Worm (Caenorhabditis elegans) whole organism, L1 larva: ENCODE data around the gene twk-2.

Source experiments
- C04F5.9 ChIP-seq: sonication (generic microtip); optimal IDR thresholded peaks from 2 replicates; lab custom pipeline; 2016; ENCODE audit warnings: missing genetic modification characterization, missing compliant biosample characterization
- C16A3.4 ChIP-seq: fragments of 150-350 bp; optimal IDR thresholded peaks from 2 replicates; lab custom pipeline; 2014; ENCODE audit warnings: missing biosample characterization, missing genetic modification characterization
- F16B12.6 ChIP-seq: fragments of 150-350 bp; optimal IDR thresholded peaks from 2 replicates; lab custom pipeline; 2014; ENCODE audit warnings: missing biosample characterization, missing genetic modification characterization
- Y116A8C.19 ChIP-seq: sonication (generic microtip); optimal IDR thresholded peaks from 2 replicates; lab custom pipeline; 2016; ENCODE audit warnings: missing compliant biosample characterization, missing genetic modification characterization, borderline replicate concordance
- alr-1 ChIP-seq: fragments of 200-800 bp; sonication (Bioruptor generic); optimal IDR thresholded peaks from 2 replicates; lab custom pipeline; 2018; ENCODE audit warnings: borderline replicate concordance, mild to moderate bottlenecking, missing genetic modification characterization, missing compliant biosample characterization
- aly-2 ChIP-seq: fragments of 150-350 bp; optimal IDR thresholded peaks from 2 replicates; lab custom pipeline; 2014; ENCODE audit warnings: missing biosample characterization, missing genetic modification characterization
- ama-1 ChIP-seq: fragments of 150-350 bp; optimal IDR thresholded peaks from 2 replicates; lab custom pipeline; 2014
- blmp-1 ChIP-seq: fragments of 150-350 bp; optimal IDR thresholded peaks from 2 replicates; lab custom pipeline; 2014; ENCODE audit warnings: missing biosample characterization, missing genetic modification characterization
- ceh-82 ChIP-seq, 3 experiments: fragments of 150-350 bp in 1 of 3; sonication (generic microtip) in 2 of 3; optimal IDR thresholded peaks; 2 replicates each; lab custom pipeline; 2014 to 2017; ENCODE audit warnings: missing biosample characterization in 3 of 3, missing genetic modification characterization in 3 of 3
- dpl-1 ChIP-seq, 3 experiments: fragments of 150-350 bp in 2 of 3; sonication (generic microtip) in 1 of 3; optimal IDR thresholded peaks; 2 replicates each; lab custom pipeline; 2014 to 2017; ENCODE audit warnings: missing biosample characterization in 3 of 3, missing genetic modification characterization in 3 of 3, missing genetic modification reagents in 3 of 3
- dsc-1 ChIP-seq: sonication (generic microtip); optimal IDR thresholded peaks from 2 replicates; lab custom pipeline; 2016; ENCODE audit warnings: mild to moderate bottlenecking, missing genetic modification characterization, missing compliant biosample characterization
- efl-1 ChIP-seq, 4 experiments: fragments of 150-350 bp; optimal IDR thresholded peaks in 3 of 4; peaks in 1 of 4; 1 replicate in 1 of 4; 2 replicates in 3 of 4; lab custom pipeline; 2014; ENCODE audit warnings: missing biosample characterization in 2 of 4, missing genetic modification characterization in 2 of 4, missing genetic modification reagents in 2 of 4
- egl-27 ChIP-seq, 2 experiments: fragments of 150-350 bp in 1 of 2; sonication (generic microtip); optimal IDR thresholded peaks; 3 replicates each; lab custom pipeline; 2017 to 2018; ENCODE audit warnings: missing biosample characterization in 2 of 2, missing genetic modification characterization in 2 of 2, missing genetic modification reagents in 2 of 2
- fkh-10 ChIP-seq: sonication (generic microtip); optimal IDR thresholded peaks from 2 replicates; lab custom pipeline; 2017; ENCODE audit warnings: missing biosample characterization, missing genetic modification reagents, missing genetic modification characterization
- fos-1 ChIP-seq: fragments of 150-350 bp; optimal IDR thresholded peaks from 2 replicates; lab custom pipeline; 2014; ENCODE audit warnings: missing biosample characterization, missing genetic modification characterization
- lin-13 ChIP-seq: fragments of 150-350 bp; optimal IDR thresholded peaks from 2 replicates; lab custom pipeline; 2014; ENCODE audit warnings: missing biosample characterization, missing genetic modification reagents, missing genetic modification characterization
- lin-14 ChIP-seq: fragments of 200-800 bp; sonication (Bioruptor generic); optimal IDR thresholded peaks from 2 replicates; lab custom pipeline; 2018; ENCODE audit warnings: mild to moderate bottlenecking, missing genetic modification characterization, moderate library complexity, missing compliant biosample characterization
- lin-39 ChIP-seq: fragments of 150-350 bp; optimal IDR thresholded peaks from 2 replicates; lab custom pipeline; 2014; ENCODE audit warnings: missing biosample characterization, missing genetic modification reagents, missing genetic modification characterization
- lir-3 ChIP-seq: sonication (generic microtip); optimal IDR thresholded peaks from 2 replicates; lab custom pipeline; 2016; ENCODE audit warnings: mild to moderate bottlenecking, missing genetic modification characterization, moderate library complexity, missing compliant biosample characterization; ENCODE audit not compliant: poor library complexity
- lsy-2 ChIP-seq, 2 experiments: fragments of 150-350 bp; optimal IDR thresholded peaks; 2 replicates each; lab custom pipeline; 2014; ENCODE audit warnings: missing biosample characterization in 2 of 2, missing genetic modification characterization in 2 of 2
- mab-9 ChIP-seq: fragments of 200-800 bp; sonication (Bioruptor generic); IDR thresholded peaks from 2 replicates; pipeline ENCODE4 v1.3.6; 2022; ENCODE audit warnings: missing genetic modification reagents, missing genetic modification characterization, missing compliant biosample characterization
- mep-1 ChIP-seq: fragments of 150-350 bp; optimal IDR thresholded peaks from 2 replicates; lab custom pipeline; 2014; ENCODE audit warnings: missing biosample characterization, missing genetic modification characterization
- nhr-47 ChIP-seq: sonication (generic microtip); optimal IDR thresholded peaks from 2 replicates; lab custom pipeline; 2016; ENCODE audit warnings: mild to moderate bottlenecking, missing genetic modification characterization, moderate library complexity, missing compliant biosample characterization
- nhr-90 ChIP-seq: sonication (generic microtip); optimal IDR thresholded peaks from 2 replicates; lab custom pipeline; 2016; ENCODE audit warnings: mild to moderate bottlenecking, missing genetic modification characterization, missing compliant biosample characterization; ENCODE audit not compliant: poor library complexity
- rnt-1 ChIP-seq: sonication (generic microtip); optimal IDR thresholded peaks from 2 replicates; lab custom pipeline; 2016; ENCODE audit warnings: mild to moderate bottlenecking, missing genetic modification characterization, moderate library complexity, missing compliant biosample characterization
- sup-37 ChIP-seq: fragments of 200-800 bp; sonication (Bioruptor generic); optimal IDR thresholded peaks from 2 replicates; lab custom pipeline; 2018; ENCODE audit warnings: mild to moderate bottlenecking, missing genetic modification characterization, missing compliant biosample characterization
- tbx-2 ChIP-seq: sonication (generic microtip); optimal IDR thresholded peaks from 2 replicates; lab custom pipeline; 2016; ENCODE audit warnings: missing genetic modification characterization, missing compliant biosample characterization
- unc-130 ChIP-seq: fragments of 150-350 bp; optimal IDR thresholded peaks from 2 replicates; lab custom pipeline; 2017; ENCODE audit warnings: missing biosample characterization, missing genetic modification characterization, inconsistent platforms
- vab-15 ChIP-seq: sonication (generic microtip); optimal IDR thresholded peaks from 2 replicates; lab custom pipeline; 2017; ENCODE audit warnings: missing genotype, mild to moderate bottlenecking, missing genetic modification characterization, missing compliant biosample characterization
- xbp-1 ChIP-seq: sonication (generic microtip); optimal IDR thresholded peaks from 2 replicates; lab custom pipeline; 2016; ENCODE audit warnings: missing genetic modification characterization, missing compliant biosample characterization
- ztf-4 ChIP-seq: fragments of 150-350 bp; optimal IDR thresholded peaks from 2 replicates; lab custom pipeline; 2014; ENCODE audit warnings: missing biosample characterization, missing genetic modification characterization

The twk-2 gene

DNA sequence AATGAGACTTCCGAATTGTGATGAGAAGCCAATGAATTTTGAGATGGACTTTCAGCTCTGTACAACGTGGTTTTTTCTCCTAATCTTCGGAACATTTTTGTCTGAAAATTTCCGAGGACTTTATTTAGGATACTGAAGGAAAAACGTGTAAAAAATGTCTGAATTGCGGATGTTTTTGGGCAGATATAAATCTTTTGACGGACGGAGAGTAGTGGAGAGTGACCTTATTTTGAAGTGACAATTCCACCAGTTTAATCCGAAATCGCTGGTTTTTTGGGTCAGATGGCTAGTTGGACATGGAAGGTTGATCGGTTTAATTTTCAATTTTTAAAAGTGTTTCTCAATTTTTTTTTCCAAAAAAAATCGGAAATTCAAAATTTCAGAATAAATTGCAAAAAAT lies 36.3 kb upstream of the twk-2 start, which contains the start of gene T05C1.3:
Gene T05C1.3 (minus strand): TSS at position 101 of the 400 bp plus-strand sequence.
- TF ChIP-seq sup-37 (GFP tag; lab: Kevin White, UChicago), result no peak
- no peak for TF ChIP-seq egl-27 (tag; optimal IDR thresholded peaks at IDR 0.05; lab: Kevin White, UChicago)
- no peak for TF ChIP-seq F16B12.6 (tag; lab: Kevin White, UChicago)
- TF ChIP-seq alr-1 (tag; lab: Kevin White, UChicago), result no peak
- no peak for TF ChIP-seq ceh-82 (tag; optimal IDR thresholded peaks at IDR 0.05; lab: Kevin White, UChicago)
- TF ChIP-seq fos-1 (tag; lab: Kevin White, UChicago), result no peak
- no peak for TF ChIP-seq tbx-2 (tag; lab: Kevin White, UChicago)
- no peak for TF ChIP-seq rnt-1 (tag; lab: Kevin White, UChicago)
- TF ChIP-seq unc-130, result no peak
- TF ChIP-seq aly-2 (tag; lab: Kevin White, UChicago), result no peak
- TF ChIP-seq ama-1 (lab: Kevin White, UChicago), result no peak
- TF ChIP-seq nhr-47 (tag; lab: Kevin White, UChicago), result no peak
- no peak for TF ChIP-seq dsc-1 (tag; lab: Kevin White, UChicago)

- TF ChIP-seq lin-14 (GFP tag; lab: Kevin White, UChicago), result no peak
- no peak for TF ChIP-seq dpl-1 (GFP tag; optimal IDR thresholded peaks at IDR 0.05; lab: Kevin White, UChicago)
- TF ChIP-seq nhr-90 (tag; lab: Kevin White, UChicago), result no peak
- TF ChIP-seq mab-9, result no peak
Observed at ce11 chrII:4482021-4482420, 29.1 kb upstream of the twk-2 start, which contains the start of gene T05C1.2. Gene T05C1.2 (minus strand): TSS chrII:4482121.

- TF ChIP-seq xbp-1 (no peak), lsy-2 (tag; optimal IDR thresholded peaks at IDR 0.05; lab: Kevin White, UChicago) (no peak), unc-130 (no peak), vab-15 (tag; lab: Kevin White, UChicago) (no peak), lin-13 (GFP tag; lab: Kevin White, UChicago) (no peak), rnt-1 (tag; lab: Kevin White, UChicago) (no peak), Y116A8C.19 (no peak), lin-39 (tag; lab: Kevin White, UChicago) (no peak), C04F5.9 (tag; lab: Kevin White, UChicago) (no peak), fkh-10 (GFP tag; lab: Kevin White, UChicago) (no peak), C16A3.4 (no peak), lin-14 (GFP tag; lab: Kevin White, UChicago) (no peak)
Observed at ce11 chrII:4478303-4478702, 25.4 kb upstream of the twk-2 start, which contains the start of gene T05C1.1. Gene T05C1.1 (plus strand): TSS chrII:4478603.

DNA sequence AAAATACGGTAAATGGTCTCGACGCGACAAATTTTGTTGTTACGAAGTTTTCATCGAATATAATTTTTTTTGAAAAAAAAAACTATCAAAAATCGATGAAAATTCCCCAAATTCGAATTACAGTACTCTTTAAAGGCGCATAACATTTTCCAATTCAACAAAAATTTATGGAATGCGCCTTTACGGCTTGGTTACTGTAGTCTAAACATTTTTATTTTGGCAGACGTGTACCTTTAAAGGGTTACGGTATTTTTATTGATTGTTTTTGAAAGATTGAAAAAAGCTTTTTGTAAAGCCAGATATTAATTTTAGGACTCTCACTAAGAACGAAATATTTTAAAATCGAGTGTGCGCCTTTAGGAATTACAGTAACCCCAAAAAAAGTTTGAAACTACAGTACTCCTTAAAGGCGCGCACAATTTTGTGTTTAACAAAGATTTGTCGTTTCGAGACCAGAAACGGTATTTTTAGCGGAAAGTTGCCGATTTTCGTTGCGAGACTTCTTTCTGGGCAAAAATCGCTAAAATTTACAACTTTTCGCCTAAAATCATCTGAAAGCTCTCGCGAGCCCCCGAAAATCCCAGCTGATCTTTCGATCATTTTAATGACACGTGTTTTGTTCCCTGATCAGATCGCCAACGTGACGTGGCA lies 21.2 kb upstream of the twk-2 start:
- TF ChIP-seq efl-1 (optimal IDR thresholded peaks at IDR 0.05; lab: Kevin White, UChicago) (no peak), efl-1 (GFP tag; optimal IDR thresholded peaks at IDR 0.05 in 1 of 2; lab: Kevin White, UChicago) (peak in 1 of 2 experiments; percentile 59), blmp-1 (no peak)
- TF ChIP-seq, all 84 proteins: peak for 1

DNA sequence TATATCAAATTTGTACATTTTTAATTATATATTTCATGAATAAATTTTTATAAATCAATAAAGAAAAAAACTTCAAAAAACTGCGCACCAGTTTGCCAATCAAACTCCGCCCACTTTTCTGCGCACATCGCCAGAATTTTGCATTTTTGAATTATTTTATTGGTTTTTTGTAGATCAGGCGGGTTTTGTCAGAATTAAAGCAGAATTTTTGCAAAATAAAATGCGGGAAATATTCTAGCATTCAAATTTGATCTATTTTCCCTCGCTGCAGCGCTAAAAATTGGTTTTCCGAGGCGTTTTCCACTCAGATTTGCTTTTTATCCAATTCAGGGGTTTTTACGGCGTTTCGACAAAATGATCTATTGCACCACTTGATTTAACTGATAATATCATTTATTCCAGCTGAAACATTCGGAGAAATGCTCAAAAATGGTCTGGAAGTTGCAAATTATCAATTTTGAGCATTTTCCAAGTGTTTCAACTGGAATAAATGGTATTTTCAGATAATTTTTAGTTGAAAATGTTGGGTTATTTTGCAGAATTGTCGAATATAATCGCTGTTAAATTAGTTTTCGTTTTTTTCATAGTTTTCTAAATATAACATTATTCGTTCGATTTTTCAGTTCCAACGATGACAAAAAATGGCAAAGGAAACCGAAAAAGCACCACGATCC lies 18.2 kb upstream of the twk-2 start, which contains the start of gene W06B4.1:
Gene W06B4.1 (plus strand): TSS at position 624 of the 674 bp plus-strand sequence.
- TF ChIP-seq C04F5.9 (tag; lab: Kevin White, UChicago) (no peak), F16B12.6 (tag; lab: Kevin White, UChicago) (no peak), mep-1 (tag; lab: Kevin White, UChicago) (no peak), lir-3 (tag; lab: Kevin White, UChicago) (no peak), efl-1 (optimal IDR thresholded peaks at IDR 0.05; lab: Kevin White, UChicago) (peak in 1 of 2 experiments; percentile 17), efl-1 (GFP tag; optimal IDR thresholded peaks at IDR 0.05 in 1 of 2; lab: Kevin White, UChicago) (no peak), ztf-4 (tag; lab: Kevin White, UChicago) (no peak)
